Fruit fly (Drosophila melanogaster): ENCODE data around the gene CG5708.

CG5708 gene

dm6 chr2L:10200847-10201246, 25.8 kb downstream of the CG5708 start, which contains the start of the genes Ripalpha and RpL7 (continued):
- TF ChIP-seq CG4424 (GFP tag; optimal IDR thresholded peaks at IDR 0.05) (peak; percentile 97), gt (GFP tag; IDR thresholded peaks at IDR 0.05) (peak; percentile 87), Abd-B (GFP tag; optimal IDR thresholded peaks at IDR 0.05) (peak; percentile 68), tap (tag; optimal IDR thresholded peaks at IDR 0.05) (peak; percentile 84), CG2202 (tag; optimal IDR thresholded peaks at IDR 0.05) (peak; percentile 95), CG32767 (GFP tag; IDR thresholded peaks at IDR 0.05) (peak; percentile 77), Meics (GFP tag; optimal IDR thresholded peaks at IDR 0.05) (peak; percentile 99), kah (GFP tag; optimal IDR thresholded peaks at IDR 0.05) (peak; percentile 91), salm (tag; optimal IDR thresholded peaks at IDR 0.05) (peak; percentile 92), tx (GFP tag; optimal IDR thresholded peaks at IDR 0.05) (peak; percentile 96), CG17385 (GFP tag; optimal IDR thresholded peaks at IDR 0.05) (peak; percentile 95), CG3995 (GFP tag; optimal IDR thresholded peaks at IDR 0.05) (peak; percentile 87), CG12071 (GFP tag; optimal IDR thresholded peaks at IDR 0.05) (peak; percentile 98), kni (GFP tag; optimal IDR thresholded peaks at IDR 0.05) (peak; percentile 99), maf-S (GFP tag; optimal IDR thresholded peaks at IDR 0.05) (peak; percentile 98), corto (GFP tag; optimal IDR thresholded peaks at IDR 0.05) (peak; percentile 85), Nf-YC (tag; optimal IDR thresholded peaks at IDR 0.05) (peak; percentile 81), Fer1 (GFP tag; optimal IDR thresholded peaks at IDR 0.05) (peak; percentile 99), ro (GFP tag; IDR thresholded peaks at IDR 0.05) (peak; percentile 88), ttk (GFP tag; IDR thresholded peaks at IDR 0.05) (peak; percentile 96), NC2α (GFP tag; optimal IDR thresholded peaks at IDR 0.05) (peak; percentile 97), ac (GFP tag; optimal IDR thresholded peaks at IDR 0.05) (peak; percentile 96), CG4617 (GFP tag; optimal IDR thresholded peaks at IDR 0.05; ENCODE audit: borderline replicate concordance) (peak; percentile 99), B-H2 (GFP tag; optimal IDR thresholded peaks at IDR 0.05) (peak; percentile 99), CG30431 (GFP tag; optimal IDR thresholded peaks at IDR 0.05) (peak; percentile 97), CG2889 (GFP tag; IDR thresholded peaks at IDR 0.05) (peak; percentile 87), pfk (GFP tag; optimal IDR thresholded peaks at IDR 0.05) (peak; percentile 88), CG4707 (GFP tag; optimal IDR thresholded peaks at IDR 0.05) (peak; percentile 94), CG11085 (GFP tag; IDR thresholded peaks at IDR 0.05) (peak; percentile 98), toy (GFP tag; IDR thresholded peaks at IDR 0.05) (no peak; the same call in 1 of the 2 replicates), CG14710 (tag; optimal IDR thresholded peaks at IDR 0.05) (peak; percentile 97), run (tag; optimal IDR thresholded peaks at IDR 0.05) (no peak), onecut (GFP tag; IDR thresholded peaks at IDR 0.05) (peak; percentile 96), CG11723 (GFP tag; optimal IDR thresholded peaks at IDR 0.05) (peak; percentile 98), CG34224 (GFP tag; IDR thresholded peaks at IDR 0.05; ENCODE audit: partially characterized antibody) (peak; percentile 84), CG14667 (GFP tag; IDR thresholded peaks at IDR 0.05) (peak; percentile 88), CG43689 (GFP tag; IDR thresholded peaks at IDR 0.05) (no peak; the same call in 1 of the 2 replicates), E2f2 (GFP tag; IDR thresholded peaks at IDR 0.05) (peak; percentile 89), CG2875 (GFP tag; optimal IDR thresholded peaks at IDR 0.05) (peak; percentile 99), jumu (GFP tag; optimal IDR thresholded peaks at IDR 0.05) (peak; percentile 95), sob (GFP tag; IDR thresholded peaks at IDR 0.05) (peak; percentile 99), zf30C (GFP tag; optimal IDR thresholded peaks at IDR 0.05) (peak; percentile 77), CG4820 (GFP tag; optimal IDR thresholded peaks at IDR 0.05) (peak; percentile 94), dpn (GFP tag; optimal IDR thresholded peaks at IDR 0.05) (peak; percentile 95 to 98), ATbp (GFP tag; optimal IDR thresholded peaks at IDR 0.05) (peak; percentile 98), Myb (GFP tag; optimal IDR thresholded peaks at IDR 0.05) (peak; percentile 93), CG7928 (GFP tag; optimal IDR thresholded peaks at IDR 0.05) (peak; percentile 82), Rx (GFP tag; IDR thresholded peaks at IDR 0.05) (peak; percentile 98), al (GFP tag; IDR thresholded peaks at IDR 0.05) (peak; percentile 94), odd (GFP tag; optimal IDR thresholded peaks at IDR 0.05) (peak; percentile 98), CG6272 (GFP tag; IDR thresholded peaks at IDR 0.05) (peak; percentile 94)

Data from whole organism, embryonic.